Fruit fly (Drosophila melanogaster): ENCODE results near the gene CG15369.
A peak's percentile ranks its signal among the peaks of the same experiment; 100 is the strongest.

CG15369 gene

dm6 chrX:9196362-9196761 lies 20.3 kb upstream of the CG15369 start, which contains the start of gene CG12118 (continued):
- TF ChIP-seq slou (GFP tag; optimal IDR thresholded peaks at IDR 0.05), result peak; percentile 70
- peak; percentile 91 for TF ChIP-seq CG12391 (tag; optimal IDR thresholded peaks at IDR 0.05)
- TF ChIP-seq CG13287 (GFP tag; IDR thresholded peaks at IDR 0.05; ENCODE audit: partially characterized antibody), result peak; percentile 96
- TF ChIP-seq CG10274 (GFP tag; optimal IDR thresholded peaks at IDR 0.05), result no peak
- peak; percentile 84 for TF ChIP-seq lbe (GFP tag; optimal IDR thresholded peaks at IDR 0.05)
- peak; percentile 76 for TF ChIP-seq CG18262 (tag; optimal IDR thresholded peaks at IDR 0.05)
- no peak for TF ChIP-seq Mes4 (GFP tag; optimal IDR thresholded peaks at IDR 0.05)
- TF ChIP-seq pfk (GFP tag; optimal IDR thresholded peaks at IDR 0.05), result no peak
- TF ChIP-seq CG34376 (GFP tag; optimal IDR thresholded peaks at IDR 0.05), result peak; percentile 27
- TF ChIP-seq Sox100B (GFP tag; optimal IDR thresholded peaks at IDR 0.05), result peak; percentile 67
- no peak for TF ChIP-seq btn (GFP tag; optimal IDR thresholded peaks at IDR 0.05)
- TF ChIP-seq ATbp (GFP tag; optimal IDR thresholded peaks at IDR 0.05), result peak; percentile 30
- no peak for TF ChIP-seq Lim3 (GFP tag; IDR thresholded peaks at IDR 0.05)
- peak; percentile 20 for TF ChIP-seq CG7786 (GFP tag; optimal IDR thresholded peaks at IDR 0.05)
- TF ChIP-seq CG14050 (GFP tag; IDR thresholded peaks at IDR 0.05), result peak; percentile 65
- TF ChIP-seq CG11560 (tag; IDR thresholded peaks at IDR 0.05), result peak; percentile 55; the same call in 1 of the 3 replicates
- TF ChIP-seq CG6175 (GFP tag; IDR thresholded peaks at IDR 0.05), result 0 out of 3 replicates have a peak, but pooled peaks have one; percentile 22
- TF ChIP-seq bigmax (GFP tag; optimal IDR thresholded peaks at IDR 0.05), result no peak
- TF ChIP-seq CG33557 (GFP tag; optimal IDR thresholded peaks at IDR 0.05), result peak; percentile 64
- TF ChIP-seq CG4707 (GFP tag; optimal IDR thresholded peaks at IDR 0.05), result no peak
- no peak for TF ChIP-seq zf30C (GFP tag; optimal IDR thresholded peaks at IDR 0.05)
- TF ChIP-seq Trl (optimal IDR thresholded peaks at IDR 0.05), result no peak
- peak; percentile 55 for TF ChIP-seq Trl (GFP tag; optimal IDR thresholded peaks at IDR 0.05)
- TF ChIP-seq Antp (GFP tag; optimal IDR thresholded peaks at IDR 0.05), result no peak
- peak; percentile 59 for TF ChIP-seq Oli (tag; optimal IDR thresholded peaks at IDR 0.05)
- TF ChIP-seq yki (optimal IDR thresholded peaks at IDR 0.05), result no peak
- no peak for TF ChIP-seq Mrtf (GFP tag; IDR thresholded peaks at IDR 0.05)
- TF ChIP-seq CG2889 (GFP tag; IDR thresholded peaks at IDR 0.05), result peak; percentile 84
- TF ChIP-seq CG11723 (GFP tag; optimal IDR thresholded peaks at IDR 0.05), result peak; percentile 32
- no peak for TF ChIP-seq crc (GFP tag; optimal IDR thresholded peaks at IDR 0.05)
- TF ChIP-seq row (GFP tag; IDR thresholded peaks at IDR 0.05), result peak; percentile 91
- peak; percentile 45; the same call in 1 of the 2 replicates for TF ChIP-seq CG43689 (GFP tag; IDR thresholded peaks at IDR 0.05)
- TF ChIP-seq CG2120 (GFP tag; optimal IDR thresholded peaks at IDR 0.05), result peak; percentile 86
- TF ChIP-seq Elba2 (GFP tag; optimal IDR thresholded peaks at IDR 0.05), result peak; percentile 23
- TF ChIP-seq CG9215 (GFP tag; IDR thresholded peaks at IDR 0.05), result peak; percentile 60
- TF ChIP-seq dysf (GFP tag; IDR thresholded peaks at IDR 0.05), result peak; percentile 53; the same call in 2 of the 3 replicates
- TF ChIP-seq HLH54F (GFP tag; optimal IDR thresholded peaks at IDR 0.05), result peak; percentile 15
- TF ChIP-seq Hsf (GFP tag; optimal IDR thresholded peaks at IDR 0.05), result peak; percentile 71
- no peak for TF ChIP-seq CG33213 (GFP tag; optimal IDR thresholded peaks at IDR 0.05)
- peak; percentile 70 for TF ChIP-seq sisA (GFP tag; IDR thresholded peaks at IDR 0.05)
- peak; percentile 25 for TF ChIP-seq CG17802 (tag; optimal IDR thresholded peaks at IDR 0.05)
- TF ChIP-seq ap (GFP tag; IDR thresholded peaks at IDR 0.05), result peak; percentile 61; the same call in 1 of the 2 replicates
- TF ChIP-seq salm (tag; optimal IDR thresholded peaks at IDR 0.05), result peak; percentile 23
- TF ChIP-seq CG15479 (GFP tag; optimal IDR thresholded peaks at IDR 0.05), result no peak
- peak; percentile 15 for TF ChIP-seq gro (GFP tag; optimal IDR thresholded peaks at IDR 0.05)
- TF ChIP-seq zen2 (GFP tag; IDR thresholded peaks at IDR 0.05; ENCODE audit: partially characterized antibody), result peak; percentile 69; the same call in 1 of the 3 replicates
- peak; percentile 83 for TF ChIP-seq CG1602 (GFP tag; optimal IDR thresholded peaks at IDR 0.05)
- peak; percentile 85 for TF ChIP-seq CG34422 (GFP tag; IDR thresholded peaks at IDR 0.05)
- peak; percentile 67 for TF ChIP-seq Spps (tag; optimal IDR thresholded peaks at IDR 0.05)
- TF ChIP-seq fd102C (GFP tag; optimal IDR thresholded peaks at IDR 0.05), result no peak
- TF ChIP-seq CG13424 (tag; optimal IDR thresholded peaks at IDR 0.05), result peak; percentile 84
- peak; percentile 75 for TF ChIP-seq CG15269 (tag; optimal IDR thresholded peaks at IDR 0.05)

Data from whole organism, embryonic.